Fruit fly (Drosophila melanogaster): Measurements from ENCODE around the gene CG6650.
A peak's percentile ranks its signal among the peaks of the same experiment; 100 is the strongest.

Gene CG6650

dm6 chr3L:14004041-14004407, 27.2 kb upstream of the CG6650 start (continued):
- 0 out of 3 replicates have a peak, but pooled peaks have one; percentile 54 for TF ChIP-seq CG17361 (GFP tag; IDR thresholded peaks at IDR 0.05)
- peak; percentile 9 for TF ChIP-seq CG17829 (tag; optimal IDR thresholded peaks at IDR 0.05)
- peak; percentile 66 for TF ChIP-seq CG10543 (GFP tag; optimal IDR thresholded peaks at IDR 0.05)
- peak; percentile 15; the same call in 1 of the 2 replicates for TF ChIP-seq amos (GFP tag; IDR thresholded peaks at IDR 0.05; ENCODE audit: partially characterized antibody)
- TF ChIP-seq sr (GFP tag; IDR thresholded peaks at IDR 0.05), result no peak
- TF ChIP-seq CG33213 (GFP tag; optimal IDR thresholded peaks at IDR 0.05), result peak; percentile 36
- 0 out of 2 replicates have a peak, but pooled peaks have one; percentile 20 for TF ChIP-seq ato (GFP tag; IDR thresholded peaks at IDR 0.05; ENCODE audit: partially characterized antibody)
- TF ChIP-seq grau (tag; optimal IDR thresholded peaks at IDR 0.05), result peak; percentile 20
- peak; percentile 9; the same call in 1 of the 2 replicates for TF ChIP-seq seq (GFP tag; IDR thresholded peaks at IDR 0.05)
- TF ChIP-seq CG10366 (GFP tag; IDR thresholded peaks at IDR 0.05), result peak; percentile 13; the same call in 1 of the 2 replicates
- TF ChIP-seq emc (GFP tag; optimal IDR thresholded peaks at IDR 0.05), result no peak
- peak; percentile 52 for TF ChIP-seq Rfx (GFP tag; IDR thresholded peaks at IDR 0.05)
- peak; percentile 61 for TF ChIP-seq CHES-1-like (GFP tag; optimal IDR thresholded peaks at IDR 0.05)
- no peak for TF ChIP-seq Aef1 (GFP tag; IDR thresholded peaks at IDR 0.05)
- peak; percentile 41 for TF ChIP-seq Hmr (GFP tag; optimal IDR thresholded peaks at IDR 0.05)
- peak; percentile 34 for TF ChIP-seq CG12071 (GFP tag; optimal IDR thresholded peaks at IDR 0.05)
- TF ChIP-seq CG10959 (GFP tag; IDR thresholded peaks at IDR 0.05), result 0 out of 2 replicates have a peak, but pooled peaks have one; percentile 28
- peak; percentile 60 for TF ChIP-seq CG34376 (GFP tag; optimal IDR thresholded peaks at IDR 0.05)
- TF ChIP-seq CG13296 (GFP tag; optimal IDR thresholded peaks at IDR 0.05), result peak; percentile 29
- peak; percentile 16 for TF ChIP-seq stwl (tag; optimal IDR thresholded peaks at IDR 0.05)
- peak; percentile 30 for TF ChIP-seq CG6254 (GFP tag; optimal IDR thresholded peaks at IDR 0.05)
- peak; percentile 4 for TF ChIP-seq CG30020 (tag; optimal IDR thresholded peaks at IDR 0.05)
- TF ChIP-seq ci (GFP tag; IDR thresholded peaks at IDR 0.05), result peak; percentile 82
- TF ChIP-seq CG14860 (GFP tag; IDR thresholded peaks at IDR 0.05; ENCODE audit: partially characterized antibody), result no peak
- TF ChIP-seq pfk (GFP tag; optimal IDR thresholded peaks at IDR 0.05), result peak; percentile 55
- TF ChIP-seq CG6272 (GFP tag; IDR thresholded peaks at IDR 0.05), result no peak
- no peak for TF ChIP-seq CG1529 (GFP tag; optimal IDR thresholded peaks at IDR 0.05)
- TF ChIP-seq YL-1 (GFP tag; optimal IDR thresholded peaks at IDR 0.05), result peak; percentile 92
- no peak for TF ChIP-seq so (GFP tag; IDR thresholded peaks at IDR 0.05)
- no peak for TF ChIP-seq Chrac-16 (GFP tag; optimal IDR thresholded peaks at IDR 0.05)
- peak; percentile 55 for TF ChIP-seq CG12769 (tag; optimal IDR thresholded peaks at IDR 0.05)
- TF ChIP-seq CG7987 (GFP tag; optimal IDR thresholded peaks at IDR 0.05), result peak; percentile 76
- TF ChIP-seq Mes4 (GFP tag; optimal IDR thresholded peaks at IDR 0.05), result no peak
- TF ChIP-seq CG13287 (GFP tag; IDR thresholded peaks at IDR 0.05; ENCODE audit: partially characterized antibody), result peak; percentile 33; the same call in 1 of the 2 replicates
- TF ChIP-seq CG3726 (GFP tag; IDR thresholded peaks at IDR 0.05), result no peak
- peak; percentile 2 for TF ChIP-seq Side (GFP tag; optimal IDR thresholded peaks at IDR 0.05)
- peak; percentile 68 for TF ChIP-seq CG8924 (tag; optimal IDR thresholded peaks at IDR 0.05)
- no peak for TF ChIP-seq CG2129 (GFP tag; IDR thresholded peaks at IDR 0.05; ENCODE audit: partially characterized antibody)
- TF ChIP-seq CG4617 (GFP tag; optimal IDR thresholded peaks at IDR 0.05; ENCODE audit: borderline replicate concordance), result peak; percentile 56
- peak; percentile 64 for TF ChIP-seq MTF-1 (GFP tag; optimal IDR thresholded peaks at IDR 0.05; ENCODE audit: borderline replicate concordance)
- peak; percentile 20 for TF ChIP-seq lab (GFP tag; optimal IDR thresholded peaks at IDR 0.05)
- peak; percentile 5; the same call in 1 of the 2 replicates for TF ChIP-seq CG3847 (GFP tag; IDR thresholded peaks at IDR 0.05)
- TF ChIP-seq CG7357 (GFP tag; IDR thresholded peaks at IDR 0.05), result no peak
- TF ChIP-seq Bgb (GFP tag; IDR thresholded peaks at IDR 0.05; ENCODE audit: partially characterized antibody), result 0 out of 2 replicates have a peak, but pooled peaks have one; percentile 44
- no peak for TF ChIP-seq CG17359 (tag; optimal IDR thresholded peaks at IDR 0.05)
- TF ChIP-seq Blimp-1 (GFP tag; optimal IDR thresholded peaks at IDR 0.05), result peak; percentile 30
- peak; percentile 45; the same call in 1 of the 2 replicates for TF ChIP-seq gt (GFP tag; IDR thresholded peaks at IDR 0.05)
- peak; percentile 12 for TF ChIP-seq Nf-YB (GFP tag; optimal IDR thresholded peaks at IDR 0.05)
- TF ChIP-seq Sry-δ (GFP tag; optimal IDR thresholded peaks at IDR 0.05), result peak; percentile 17

All from whole organism, embryonic.